Fruit fly (Drosophila melanogaster): ENCODE results near the gene CG34160.

- no peak for TF ChIP-seq CG15336 (GFP tag; IDR thresholded peaks at IDR 0.05)
- no peak for TF ChIP-seq CG16779 (tag; optimal IDR thresholded peaks at IDR 0.05)
- TF ChIP-seq acj6 (GFP tag; optimal IDR thresholded peaks at IDR 0.05): peak; percentile 12
- TF ChIP-seq CG4318 (GFP tag; optimal IDR thresholded peaks at IDR 0.05): no peak
Measured at dm6 chr2L:10555269-10555668, 24.3 kb upstream of the CG34160 start.
